Worm (Caenorhabditis elegans) whole organism, L2 larva: ENCODE data around the gene hecw-1.

Experiments
- ama-1 ChIP-seq: fragments of 150-350 bp; optimal IDR thresholded peaks from 2 replicates; lab custom pipeline; 2018; ENCODE audit warnings: inconsistent platforms
- fos-1 ChIP-seq: fragments of 150-350 bp; optimal IDR thresholded peaks from 2 replicates; lab custom pipeline; 2014; ENCODE audit warnings: missing biosample characterization, missing genetic modification characterization
- lin-13 ChIP-seq: fragments of 150-350 bp; optimal IDR thresholded peaks from 2 replicates; lab custom pipeline; 2014; ENCODE audit warnings: missing biosample characterization, missing genetic modification reagents, missing genetic modification characterization
- lin-39 ChIP-seq: fragments of 150-350 bp; optimal IDR thresholded peaks from 2 replicates; lab custom pipeline; 2014; ENCODE audit warnings: missing biosample characterization, missing genetic modification reagents, missing genetic modification characterization
- nhr-11 ChIP-seq: fragments of 150-350 bp; optimal IDR thresholded peaks from 2 replicates; lab custom pipeline; 2014; ENCODE audit warnings: missing biosample characterization, missing genetic modification characterization
- nhr-237 ChIP-seq: fragments of 150-350 bp; optimal IDR thresholded peaks from 2 replicates; lab custom pipeline; 2014; ENCODE audit warnings: missing biosample characterization, missing genetic modification characterization
- nhr-6 ChIP-seq: fragments of 150-350 bp; optimal IDR thresholded peaks from 2 replicates; lab custom pipeline; 2014; ENCODE audit warnings: missing biosample characterization, missing genetic modification characterization
- nhr-77 ChIP-seq: fragments of 150-350 bp; optimal IDR thresholded peaks from 2 replicates; lab custom pipeline; 2014; ENCODE audit warnings: missing biosample characterization, missing genetic modification characterization
- unc-39 ChIP-seq: fragments of 150-350 bp; optimal IDR thresholded peaks from 2 replicates; lab custom pipeline; 2014; ENCODE audit warnings: missing biosample characterization, missing genetic modification characterization
- unc-62 ChIP-seq: fragments of 150-350 bp; optimal IDR thresholded peaks from 2 replicates; lab custom pipeline; 2014; ENCODE audit warnings: missing biosample characterization, missing genetic modification reagents, missing genetic modification characterization
- zag-1 ChIP-seq: fragments of 150-350 bp; optimal IDR thresholded peaks from 2 replicates; lab custom pipeline; 2014; ENCODE audit warnings: missing biosample characterization, missing genetic modification characterization
- ztf-1 ChIP-seq: fragments of 200-800 bp; sonication (Bioruptor generic); conservative IDR thresholded peaks from 2 replicates; pipeline ENCODE4 v1.3.6; 2022; ENCODE audit warnings: missing genetic modification characterization, missing compliant biosample characterization
- ztf-11 ChIP-seq: sonication (generic microtip); optimal IDR thresholded peaks from 2 replicates; lab custom pipeline; 2017; ENCODE audit warnings: missing biosample characterization, missing genetic modification characterization
- ztf-4 ChIP-seq: fragments of 150-350 bp; optimal IDR thresholded peaks from 2 replicates; lab custom pipeline; 2014; ENCODE audit warnings: missing biosample characterization, missing genetic modification characterization

DNA sequence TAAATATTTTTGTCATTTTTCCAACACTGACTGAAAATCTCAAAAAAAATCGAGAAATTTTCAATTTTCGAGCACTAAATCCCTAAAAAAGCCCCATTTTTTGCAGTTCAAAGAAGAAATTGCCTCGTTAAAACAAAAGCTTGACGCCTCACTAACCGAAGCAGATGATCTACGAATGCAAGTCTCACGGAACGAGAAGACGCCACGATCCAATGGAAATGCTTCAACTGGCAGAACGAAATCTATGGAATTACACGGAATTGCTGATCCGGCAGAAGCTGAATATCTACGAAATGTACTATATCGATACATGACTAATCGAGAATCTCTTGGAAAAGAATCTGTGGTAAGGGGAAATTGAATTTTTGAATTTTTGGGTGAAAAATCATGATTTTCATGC, 34.2 kb upstream of the hecw-1 start:
- TF ChIP-seq ztf-1 (GFP tag; lab: Robert Waterston, UW) (no peak), ama-1 (no peak), nhr-77 (no peak), unc-62 (no peak), nhr-237 (tag; lab: Kevin White, UChicago) (no peak), fos-1 (tag; lab: Kevin White, UChicago) (no peak), ztf-4 (tag; lab: Kevin White, UChicago) (no peak), nhr-11 (tag; lab: Kevin White, UChicago) (no peak), unc-39 (tag; lab: Kevin White, UChicago) (no peak), zag-1 (tag; lab: Kevin White, UChicago) (no peak), ztf-11 (tag; lab: Kevin White, UChicago) (no peak), nhr-6 (tag; lab: Kevin White, UChicago) (no peak), lin-39 (tag; lab: Kevin White, UChicago) (no peak), lin-13 (GFP tag; lab: Kevin White, UChicago) (no peak)
